Fruit fly (Drosophila melanogaster) whole organism, embryonic: ENCODE measurements around the gene CG13476.

Source experiments
- B-H1 ChIP-seq: fragments of 200-800 bp; sonication (Bioruptor generic); IDR thresholded peaks from 3 replicates; pipeline ENCODE4 v1.3.6; 2022; ENCODE audit warnings: missing biosample characterization, missing genetic modification characterization
- CG10462 ChIP-seq: fragments of 200-800 bp; sonication (Bioruptor generic); optimal IDR thresholded peaks from 2 replicates; lab custom pipeline; 2016; ENCODE audit warnings: missing biosample characterization, missing genetic modification characterization
- CG10543 ChIP-seq: fragments of 200-800 bp; sonication (Bioruptor generic); optimal IDR thresholded peaks from 3 replicates; lab custom pipeline; 2017; ENCODE audit warnings: missing biosample characterization, mild to moderate bottlenecking, missing genetic modification characterization, moderate library complexity
- CG10565 ChIP-seq: fragments of 200-800 bp; sonication (Bioruptor generic); optimal IDR thresholded peaks from 3 replicates; lab custom pipeline; 2016; ENCODE audit warnings: missing biosample characterization, mild to moderate bottlenecking, missing genetic modification characterization
- CG11398 ChIP-seq: fragments of 200-800 bp; sonication (Bioruptor generic); optimal IDR thresholded peaks from 2 replicates; lab custom pipeline; 2016; ENCODE audit warnings: missing biosample characterization, missing genetic modification characterization
- CG12391 ChIP-seq: fragments of 200-800 bp; sonication (Bioruptor generic); optimal IDR thresholded peaks from 3 replicates; lab custom pipeline; 2018; ENCODE audit warnings: missing biosample characterization, mild to moderate bottlenecking, missing genetic modification characterization, moderate library complexity
- CG13424 ChIP-seq: fragments of 200-800 bp; sonication (Bioruptor generic); optimal IDR thresholded peaks from 2 replicates; lab custom pipeline; 2019; ENCODE audit warnings: missing biosample characterization, mild to moderate bottlenecking, missing genetic modification characterization, moderate library complexity
- CG14710 ChIP-seq: fragments of 200-800 bp; sonication (Bioruptor generic); optimal IDR thresholded peaks from 3 replicates; lab custom pipeline; 2019; ENCODE audit warnings: missing biosample characterization, mild to moderate bottlenecking, missing genetic modification characterization, moderate library complexity
- CG15269 ChIP-seq: fragments of 200-800 bp; sonication (Bioruptor generic); optimal IDR thresholded peaks from 2 replicates; lab custom pipeline; 2018; ENCODE audit warnings: missing biosample characterization, mild to moderate bottlenecking, missing genetic modification characterization, moderate library complexity
- CG1529 ChIP-seq: fragments of 200-800 bp; sonication (Bioruptor generic); optimal IDR thresholded peaks from 3 replicates; lab custom pipeline; 2018; ENCODE audit warnings: missing biosample characterization, missing genetic modification characterization
- CG18011 ChIP-seq: fragments of 200-800 bp; sonication (Bioruptor generic); optimal IDR thresholded peaks from 2 replicates; lab custom pipeline; 2017; ENCODE audit warnings: missing biosample characterization, missing genetic modification characterization, mild to moderate bottlenecking, moderate library complexity, missing genotype
- CG2678 ChIP-seq: fragments of 200-800 bp; sonication (Bioruptor generic); optimal IDR thresholded peaks from 3 replicates; lab custom pipeline; 2019; ENCODE audit warnings: missing biosample characterization, mild to moderate bottlenecking, missing genetic modification characterization, moderate library complexity
- CG2889 ChIP-seq: fragments of 200-800 bp; sonication (Bioruptor generic); IDR thresholded peaks from 3 replicates; pipeline ENCODE4 v1.3.6; 2022; ENCODE audit warnings: missing biosample characterization, missing genetic modification characterization
- CG31365 ChIP-seq: fragments of 200-800 bp; sonication (Bioruptor generic); optimal IDR thresholded peaks from 2 replicates; lab custom pipeline; 2018; ENCODE audit warnings: missing biosample characterization, mild to moderate bottlenecking, missing genetic modification characterization
- CG33213 ChIP-seq: fragments of 200-800 bp; sonication (Bioruptor generic); optimal IDR thresholded peaks from 3 replicates; lab custom pipeline; 2016; ENCODE audit warnings: missing biosample characterization, missing genetic modification characterization
- CG34376 ChIP-seq: fragments of 200-800 bp; sonication (Bioruptor generic); optimal IDR thresholded peaks from 2 replicates; lab custom pipeline; 2018; ENCODE audit warnings: missing biosample characterization, mild to moderate bottlenecking, missing genetic modification characterization
- CG3995 ChIP-seq: fragments of 200-800 bp; sonication (Bioruptor generic); optimal IDR thresholded peaks from 3 replicates; lab custom pipeline; 2016; ENCODE audit warnings: missing biosample characterization, missing genetic modification characterization
- CG6791 ChIP-seq: fragments of 200-800 bp; sonication (Bioruptor generic); IDR thresholded peaks from 3 replicates; pipeline ENCODE4 v1.3.6; 2022; ENCODE audit warnings: missing biosample characterization, missing genetic modification characterization; ENCODE audit not compliant: partially characterized antibody
- CG8478 ChIP-seq: fragments of >200 bp; optimal IDR thresholded peaks from 2 replicates; lab custom pipeline; 2018
- GATAe ChIP-seq: fragments of 200-800 bp; sonication (Bioruptor generic); conservative IDR thresholded peaks from 2 replicates; pipeline ENCODE4 v1.3.6; 2022; ENCODE audit warnings: missing biosample characterization, missing genetic modification characterization
- Gsc ChIP-seq: fragments of 200-800 bp; sonication (Bioruptor generic); IDR thresholded peaks from 2 replicates; pipeline ENCODE4 v1.3.6; 2022; ENCODE audit warnings: missing biosample characterization, missing genetic modification characterization
- Hey ChIP-seq: fragments of 200-800 bp; sonication (Bioruptor generic); optimal IDR thresholded peaks from 3 replicates; lab custom pipeline; 2018; ENCODE audit warnings: missing biosample characterization, mild to moderate bottlenecking, missing genetic modification characterization
- Max ChIP-seq: fragments of 200-800 bp; sonication (Bioruptor generic); optimal IDR thresholded peaks from 2 replicates; lab custom pipeline; 2016; ENCODE audit warnings: missing biosample characterization, mild to moderate bottlenecking, missing genetic modification characterization
- NFAT ChIP-seq: fragments of 200-800 bp; sonication (Bioruptor generic); IDR thresholded peaks from 2 replicates; pipeline ENCODE4 v1.3.6; 2022; ENCODE audit warnings: missing biosample characterization, missing genetic modification characterization
- Nf-YC ChIP-seq: fragments of 200-800 bp; optimal IDR thresholded peaks from 3 replicates; lab custom pipeline; 2019; ENCODE audit warnings: missing biosample characterization, mild to moderate bottlenecking, missing genetic modification characterization, moderate library complexity
- Pdp1 ChIP-seq, 2 experiments: fragments of 200-800 bp; sonication (Bioruptor generic); optimal IDR thresholded peaks; 3 replicates each; lab custom pipeline; 2016; ENCODE audit warnings: missing biosample characterization in 2 of 2, missing genetic modification characterization in 2 of 2, mild to moderate bottlenecking in 1 of 2, moderate library complexity in 1 of 2
- Spps ChIP-seq: fragments of 200-800 bp; sonication (Bioruptor generic); optimal IDR thresholded peaks from 2 replicates; lab custom pipeline; 2018; ENCODE audit warnings: missing biosample characterization, mild to moderate bottlenecking, missing genetic modification characterization
- TFAM ChIP-seq: fragments of 200-800 bp; sonication (Bioruptor generic); optimal IDR thresholded peaks from 2 replicates; lab custom pipeline; 2017; ENCODE audit warnings: missing biosample characterization, missing genetic modification characterization, inconsistent platforms
- YL-1 ChIP-seq: fragments of 200-800 bp; sonication (Bioruptor generic); optimal IDR thresholded peaks from 3 replicates; lab custom pipeline; 2017; ENCODE audit warnings: missing biosample characterization, mild to moderate bottlenecking, missing genetic modification characterization
- abd-A ChIP-seq: fragments of 200-800 bp; sonication (Bioruptor generic); optimal IDR thresholded peaks from 3 replicates; lab custom pipeline; 2019; ENCODE audit warnings: missing biosample characterization, mild to moderate bottlenecking, missing genetic modification characterization, moderate library complexity
- amos ChIP-seq: fragments of 200-800 bp; sonication (Bioruptor generic); IDR thresholded peaks from 2 replicates; pipeline ENCODE4 v1.3.6; 2022; ENCODE audit warnings: missing biosample characterization, missing genetic modification characterization; ENCODE audit not compliant: partially characterized antibody
- bcd ChIP-seq: fragments of 200-800 bp; sonication (Bioruptor generic); optimal IDR thresholded peaks from 2 replicates; lab custom pipeline; 2017; ENCODE audit warnings: missing biosample characterization, mild to moderate bottlenecking, missing genetic modification characterization
- bowl ChIP-seq: fragments of 200-800 bp; sonication (Bioruptor generic); IDR thresholded peaks from 2 replicates; pipeline ENCODE4 v1.3.6; 2022; ENCODE audit warnings: missing biosample characterization, missing genetic modification characterization
- ci ChIP-seq: fragments of 200-800 bp; sonication (Bioruptor generic); IDR thresholded peaks from 3 replicates; pipeline ENCODE4 v1.3.6; 2022; ENCODE audit warnings: missing biosample characterization, missing genetic modification characterization
- crol ChIP-seq: fragments of 200-800 bp; sonication (Bioruptor generic); IDR thresholded peaks from 2 replicates; pipeline ENCODE4 v1.3.6; 2022; ENCODE audit warnings: missing biosample characterization, missing genetic modification characterization
- da ChIP-seq: fragments of 200-800 bp; sonication (Bioruptor generic); optimal IDR thresholded peaks from 2 replicates; lab custom pipeline; 2016; ENCODE audit warnings: missing biosample characterization, missing genetic modification characterization
- fu2 ChIP-seq: fragments of 200-800 bp; sonication (Bioruptor generic); optimal IDR thresholded peaks from 2 replicates; lab custom pipeline; 2016; ENCODE audit warnings: missing biosample characterization, missing genetic modification characterization
- ind ChIP-seq: fragments of 200-800 bp; sonication (Bioruptor generic); optimal IDR thresholded peaks from 3 replicates; lab custom pipeline; 2016; ENCODE audit warnings: missing biosample characterization, missing genetic modification characterization
- mirr ChIP-seq: fragments of 200-800 bp; sonication (Bioruptor generic); optimal IDR thresholded peaks from 3 replicates; lab custom pipeline; 2018; ENCODE audit warnings: missing biosample characterization, mild to moderate bottlenecking, missing genetic modification characterization
- prd ChIP-seq, 3 experiments: fragments of >200 bp in 2 of 3; fragments of 200-800 bp in 1 of 3; sonication (Bioruptor generic) in 1 of 3; optimal IDR thresholded peaks in 2 of 3; IDR thresholded peaks in 1 of 3; 2 replicates in 2 of 3; 3 replicates in 1 of 3; pipeline versions ENCODE4 v1.3.6 to Lab custom; 2017 to 2022; ENCODE audit warnings: missing biosample characterization in 1 of 3, missing genetic modification characterization in 1 of 3
- pzg ChIP-seq: fragments of 200-800 bp; sonication (Bioruptor generic); optimal IDR thresholded peaks from 3 replicates; lab custom pipeline; 2018; ENCODE audit warnings: missing biosample characterization, mild to moderate bottlenecking, missing genetic modification characterization, moderate library complexity
- row ChIP-seq: fragments of 200-800 bp; sonication (Bioruptor generic); IDR thresholded peaks from 3 replicates; pipeline ENCODE4 v1.3.6; 2022; ENCODE audit warnings: missing biosample characterization, missing genetic modification characterization
- sd ChIP-seq: fragments of 200-800 bp; sonication (Bioruptor generic); optimal IDR thresholded peaks from 3 replicates; lab custom pipeline; 2018; ENCODE audit warnings: missing biosample characterization, mild to moderate bottlenecking, missing genetic modification characterization, moderate library complexity
- sens ChIP-seq: fragments of 200-800 bp; sonication (Bioruptor generic); peaks from one replicate; lab custom pipeline; 2016; ENCODE audit warnings: missing biosample characterization, missing genetic modification characterization
- shn ChIP-seq: fragments of 200-800 bp; sonication (Bioruptor generic); optimal IDR thresholded peaks from 3 replicates; lab custom pipeline; 2016; ENCODE audit warnings: missing biosample characterization, missing genetic modification characterization
- sug ChIP-seq: fragments of 200-800 bp; optimal IDR thresholded peaks from 2 replicates; lab custom pipeline; 2019; ENCODE audit warnings: missing biosample characterization, mild to moderate bottlenecking, missing genetic modification characterization, moderate library complexity
- tgo ChIP-seq: fragments of 200-800 bp; sonication (Bioruptor generic); IDR thresholded peaks from 3 replicates; pipeline ENCODE4 v1.3.6; 2022; ENCODE audit warnings: missing biosample characterization, missing genetic modification characterization
- tup ChIP-seq: fragments of 200-800 bp; sonication (Bioruptor generic); optimal IDR thresholded peaks from 2 replicates; lab custom pipeline; 2016; ENCODE audit warnings: missing biosample characterization, mild to moderate bottlenecking, missing genetic modification characterization, moderate library complexity
- vnd ChIP-seq: fragments of 200-800 bp; sonication (Bioruptor generic); IDR thresholded peaks from 3 replicates; pipeline ENCODE4 v1.3.6; 2022; ENCODE audit warnings: missing biosample characterization, missing genetic modification characterization; ENCODE audit not compliant: partially characterized antibody
- wdn ChIP-seq: fragments of 200-800 bp; sonication (Bioruptor generic); IDR thresholded peaks from 2 replicates; pipeline ENCODE4 v1.3.6; 2022; ENCODE audit warnings: missing biosample characterization, missing genetic modification characterization

CG13476 gene

DNA sequence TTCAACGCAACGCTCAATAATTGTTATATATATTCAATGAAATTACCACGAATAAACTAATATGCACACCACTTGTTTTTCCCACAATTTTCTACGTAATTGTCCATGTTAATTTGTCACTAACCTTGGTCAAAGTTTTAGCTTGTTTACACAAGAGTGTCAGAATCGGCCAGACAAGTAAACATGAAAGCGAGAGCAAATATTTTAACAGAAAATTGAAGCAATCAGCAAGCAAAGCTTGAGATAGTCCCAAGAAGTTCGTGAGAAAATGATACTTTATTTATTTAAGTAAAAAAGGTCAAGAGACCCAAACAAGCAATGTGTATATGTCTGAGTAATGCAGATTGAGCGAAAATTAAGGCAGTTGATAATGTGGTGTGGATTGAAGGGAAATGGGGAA is 2.8 kb downstream of the CG13476 start (continued):
- TF ChIP-seq CG15269 (tag; lab: Kevin White, UChicago), result peak; percentile 35
- peak; percentile 44 for TF ChIP-seq CG11398 (GFP tag; lab: Kevin White, UChicago)
- TF ChIP-seq amos (GFP tag; lab: Robert Waterston, UW), result no peak
- peak; percentile 6 for TF ChIP-seq CG13424 (tag; lab: Kevin White, UChicago)
- TF ChIP-seq TFAM (GFP tag; lab: Kevin White, UChicago), result no peak

DNA sequence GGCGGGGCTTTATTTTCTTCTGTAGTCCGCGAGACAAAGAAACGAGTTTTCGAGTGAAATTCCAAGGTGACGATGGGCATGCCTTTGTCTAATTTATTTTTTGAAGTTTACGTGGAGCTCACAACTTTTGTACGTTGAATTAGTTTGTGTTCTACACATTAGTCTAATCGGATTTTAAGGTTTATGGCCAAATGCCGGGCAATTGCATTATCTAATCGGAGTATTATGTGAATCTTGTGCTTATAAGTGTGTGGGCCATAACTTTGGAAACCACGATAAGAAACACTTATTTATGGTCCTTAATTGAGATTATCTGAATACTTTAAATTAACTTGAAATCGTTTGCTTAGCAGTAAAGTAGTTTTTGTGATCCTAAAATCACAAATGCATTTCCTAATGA is 7.5 kb downstream of the CG13476 start:
- no peak for TF ChIP-seq CG8478 (lab: Kevin White, UChicago)
- no peak for TF ChIP-seq CG10565
- no peak for TF ChIP-seq CG3995 (GFP tag; lab: Kevin White, UChicago)
- no peak for TF ChIP-seq vnd (GFP tag; lab: Robert Waterston, UW)
- peak; percentile 7 for TF ChIP-seq CG2678 (tag; lab: Kevin White, UChicago)
- no peak for TF ChIP-seq crol (GFP tag; lab: Robert Waterston, UW)
- no peak for TF ChIP-seq CG12391 (tag; lab: Kevin White, UChicago)
- TF ChIP-seq CG34376 (GFP tag; lab: Kevin White, UChicago), result peak; percentile 29
- no peak for TF ChIP-seq tup (GFP tag; lab: Kevin White, UChicago)
- no peak for TF ChIP-seq bowl (GFP tag; lab: Robert Waterston, UW)
- TF ChIP-seq CG14710, result no peak
- no peak for TF ChIP-seq Nf-YC
- TF ChIP-seq CG2889 (GFP tag; lab: Robert Waterston, UW), result no peak
- TF ChIP-seq sug, result peak; percentile 20
- TF ChIP-seq NFAT, result no peak
- TF ChIP-seq Max (GFP tag; lab: Kevin White, UChicago), result no peak
- peak; percentile 43 for TF ChIP-seq mirr
- TF ChIP-seq sens (GFP tag; lab: Kevin White, UChicago), result peak; percentile 0
- no peak for TF ChIP-seq ci (GFP tag; lab: Robert Waterston, UW)
- no peak for TF ChIP-seq Spps
- TF ChIP-seq ind (GFP tag; lab: Kevin White, UChicago), result no peak
- TF ChIP-seq GATAe (GFP tag; lab: Robert Waterston, UW), result 0 out of 2 replicates have a peak, but pooled peaks have one; percentile 14
- TF ChIP-seq YL-1 (GFP tag; lab: Kevin White, UChicago), result no peak
- TF ChIP-seq CG31365 (tag; lab: Kevin White, UChicago), result no peak
- no peak for TF ChIP-seq fu2
- TF ChIP-seq row (GFP tag; lab: Robert Waterston, UW), result no peak
- peak; percentile 80 for TF ChIP-seq sd (tag; lab: Kevin White, UChicago)
- no peak for TF ChIP-seq tgo (GFP tag; lab: Robert Waterston, UW)
- no peak for TF ChIP-seq CG10462 (GFP tag; lab: Kevin White, UChicago)
- TF ChIP-seq CG1529 (GFP tag; lab: Kevin White, UChicago), result no peak
- no peak for TF ChIP-seq da (GFP tag; lab: Kevin White, UChicago)
- TF ChIP-seq Pdp1 (GFP tag; optimal IDR thresholded peaks at IDR 0.05; lab: Kevin White, UChicago), result peak in 1 of 2 experiments; percentile 39
- TF ChIP-seq CG6791, result no peak
- no peak for TF ChIP-seq pzg (GFP tag; lab: Kevin White, UChicago)
- no peak for TF ChIP-seq B-H1
- no peak for TF ChIP-seq CG10543
- TF ChIP-seq abd-A (tag; lab: Kevin White, UChicago), result no peak
- TF ChIP-seq CG18011, result no peak
- no peak for TF ChIP-seq shn (GFP tag; lab: Kevin White, UChicago)
- no peak for TF ChIP-seq wdn
- no peak for TF ChIP-seq Gsc (GFP tag; lab: Robert Waterston, UW)
- TF ChIP-seq Hey (tag; lab: Kevin White, UChicago), result peak; percentile 53
- TF ChIP-seq prd (optimal IDR thresholded peaks at IDR 0.05; lab: Kevin White, UChicago), result no peak
- no peak for TF ChIP-seq prd (GFP tag; IDR thresholded peaks at IDR 0.05; lab: Robert Waterston, UW)
- no peak for TF ChIP-seq bcd (GFP tag; lab: Kevin White, UChicago)
- no peak for TF ChIP-seq CG33213 (GFP tag; lab: Kevin White, UChicago)
